Worm (Caenorhabditis elegans): Measurements from ENCODE around the gene col-127.

DNA sequence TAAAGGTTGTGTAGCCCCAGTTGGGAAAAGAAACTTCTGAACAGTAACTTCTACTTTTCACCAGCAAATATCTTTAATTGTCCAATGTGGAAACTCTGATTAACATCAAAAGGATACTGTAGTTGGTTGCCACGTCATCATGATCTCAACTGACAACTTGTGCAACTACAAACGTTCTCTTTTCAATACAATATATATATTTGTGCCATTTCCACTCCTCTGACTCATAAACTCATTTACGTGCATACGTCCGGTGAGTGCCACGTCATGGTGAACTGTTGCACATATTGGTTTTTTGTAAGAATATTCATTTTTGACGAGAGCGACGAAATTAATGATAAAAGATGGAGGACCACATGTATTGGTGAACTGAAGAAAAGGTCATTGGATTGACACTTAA is 41.8 kb upstream of the col-127 start:
- TF ChIP-seq R02D3.7 (tag; optimal IDR thresholded peaks at IDR 0.05), result no peak
- no peak for TF ChIP-seq lin-39 (tag; optimal IDR thresholded peaks at IDR 0.05)
- TF ChIP-seq daf-16 (GFP tag; optimal IDR thresholded peaks at IDR 0.05), result no peak
- TF ChIP-seq daf-16 (tag; optimal IDR thresholded peaks at IDR 0.05), result no peak
- TF ChIP-seq pha-4 (GFP tag; IDR thresholded peaks at IDR 0.05), result no peak
- TF ChIP-seq pha-4 (tag; optimal IDR thresholded peaks at IDR 0.05), result no peak
- peak; percentile 54 for TF ChIP-seq mes-2 (tag; optimal IDR thresholded peaks at IDR 0.05; ENCODE audit: poor library complexity, severe bottlenecking)
- TF ChIP-seq daf-12 (tag; optimal IDR thresholded peaks at IDR 0.05), result no peak
- no peak for TF ChIP-seq duxl-1 (tag; optimal IDR thresholded peaks at IDR 0.05; ENCODE audit: poor library complexity)
- no peak for TF ChIP-seq ama-1 (optimal IDR thresholded peaks at IDR 0.05)
- no peak for TF ChIP-seq nhr-11 (tag; optimal IDR thresholded peaks at IDR 0.05)
- TF ChIP-seq F26F4.8 (GFP tag; conservative IDR thresholded peaks at IDR 0.05), result no peak
- no peak for TF ChIP-seq nhr-48 (tag; optimal IDR thresholded peaks at IDR 0.05)
- no peak for TF ChIP-seq zag-1 (tag; optimal IDR thresholded peaks at IDR 0.05)
- no peak for TF ChIP-seq zfp-3 (GFP tag; conservative IDR thresholded peaks at IDR 0.05)
- no peak for TF ChIP-seq nhr-76 (tag; optimal IDR thresholded peaks at IDR 0.05)
